Fruit fly (Drosophila melanogaster): ENCODE data around the gene CG12713.
A peak's percentile ranks its signal among the peaks of the same experiment; 100 is the strongest.

Gene CG12713

DNA sequence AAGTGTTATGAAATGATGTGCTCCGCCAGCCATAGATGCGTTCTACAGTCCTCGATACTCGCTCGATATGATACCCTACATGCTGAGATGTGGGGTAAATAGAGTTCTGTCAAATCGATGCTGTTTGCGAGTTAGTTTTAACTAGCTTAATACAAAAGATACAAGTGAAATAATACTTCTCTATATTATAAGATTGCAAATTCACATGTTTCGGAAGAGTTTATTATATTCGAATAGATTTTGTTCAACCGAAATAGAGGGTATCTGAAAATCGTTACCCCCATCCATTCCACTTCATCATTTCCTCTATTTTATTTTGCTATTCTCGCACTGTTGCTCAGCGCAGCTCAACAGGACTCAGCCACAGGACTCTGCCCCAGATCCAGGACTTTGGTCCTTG is 38.0 kb upstream of the CG12713 start (continued):
- TF ChIP-seq CG7786 (GFP tag; optimal IDR thresholded peaks at IDR 0.05): peak; percentile 26
- TF ChIP-seq dm (GFP tag; optimal IDR thresholded peaks at IDR 0.05): no peak
- TF ChIP-seq ash1 (GFP tag; optimal IDR thresholded peaks at IDR 0.05): no peak
- TF ChIP-seq bcd (GFP tag; optimal IDR thresholded peaks at IDR 0.05): peak; percentile 45
- TF ChIP-seq corto (GFP tag; optimal IDR thresholded peaks at IDR 0.05): no peak
- peak; percentile 25 for TF ChIP-seq Ssrp (tag; optimal IDR thresholded peaks at IDR 0.05)
- TF ChIP-seq Ets65A (GFP tag): peak; percentile 94
- TF ChIP-seq org-1 (GFP tag; optimal IDR thresholded peaks at IDR 0.05): peak; percentile 14
- no peak for TF ChIP-seq CTCF (GFP tag; optimal IDR thresholded peaks at IDR 0.05)
- no peak; the same call in 2 of the 3 replicates for TF ChIP-seq H15 (GFP tag; IDR thresholded peaks at IDR 0.05)
- TF ChIP-seq tio (GFP tag; optimal IDR thresholded peaks at IDR 0.05): peak; percentile 21
- TF ChIP-seq Mes4 (GFP tag; optimal IDR thresholded peaks at IDR 0.05): no peak
- TF ChIP-seq CG10267 (tag; optimal IDR thresholded peaks at IDR 0.05): peak; percentile 39
- TF ChIP-seq CG17912 (GFP tag; optimal IDR thresholded peaks at IDR 0.05): no peak
- TF ChIP-seq CG17186 (GFP tag; optimal IDR thresholded peaks at IDR 0.05): no peak
- TF ChIP-seq CG16779 (GFP tag; IDR thresholded peaks at IDR 0.05): no peak
- no peak for TF ChIP-seq sc (optimal IDR thresholded peaks at IDR 0.05)
- peak; percentile 32 for TF ChIP-seq sc (GFP tag; optimal IDR thresholded peaks at IDR 0.05)
- TF ChIP-seq CG6272 (GFP tag; IDR thresholded peaks at IDR 0.05): no peak
- TF ChIP-seq E2f1 (GFP tag; IDR thresholded peaks at IDR 0.05): no peak
- peak; percentile 27 for TF ChIP-seq sens (GFP tag)
- TF ChIP-seq Adf1 (GFP tag; IDR thresholded peaks at IDR 0.05): no peak
- no peak for TF ChIP-seq CG8290 (GFP tag; optimal IDR thresholded peaks at IDR 0.05)
- peak in 1 of 2 experiments; percentile 26 for TF ChIP-seq CG8290 (tag; optimal IDR thresholded peaks at IDR 0.05)
- no peak for TF ChIP-seq cas (GFP tag; IDR thresholded peaks at IDR 0.05)
- TF ChIP-seq NC2β (GFP tag; optimal IDR thresholded peaks at IDR 0.05): peak; percentile 7
- no peak for TF ChIP-seq Max (GFP tag; optimal IDR thresholded peaks at IDR 0.05)
- no peak for TF ChIP-seq CG12299 (tag; optimal IDR thresholded peaks at IDR 0.05)
- TF ChIP-seq Aef1 (GFP tag; IDR thresholded peaks at IDR 0.05): no peak
- no peak for TF ChIP-seq Dll (GFP tag; IDR thresholded peaks at IDR 0.05; ENCODE audit: partially characterized antibody)
- 0 out of 3 replicates have a peak, but pooled peaks have one; percentile 36 for TF ChIP-seq Dbx (GFP tag; IDR thresholded peaks at IDR 0.05)
- no peak for TF ChIP-seq CG7745 (tag; optimal IDR thresholded peaks at IDR 0.05)
- no peak for TF ChIP-seq CG11093 (GFP tag; IDR thresholded peaks at IDR 0.05)
- peak; percentile 29 for TF ChIP-seq Hmr (GFP tag; optimal IDR thresholded peaks at IDR 0.05)
- no peak for TF ChIP-seq ab (GFP tag; optimal IDR thresholded peaks at IDR 0.05)
- TF ChIP-seq Hsf (GFP tag; optimal IDR thresholded peaks at IDR 0.05): peak; percentile 46
- TF ChIP-seq Camta (GFP tag; optimal IDR thresholded peaks at IDR 0.05): no peak
- no peak for TF ChIP-seq Nf-YC (tag; optimal IDR thresholded peaks at IDR 0.05)
- no peak for TF ChIP-seq CG18619 (GFP tag; optimal IDR thresholded peaks at IDR 0.05)
- TF ChIP-seq psq (GFP tag; optimal IDR thresholded peaks at IDR 0.05): no peak
- TF ChIP-seq cato (GFP tag; optimal IDR thresholded peaks at IDR 0.05; ENCODE audit: borderline replicate concordance): no peak
- no peak for TF ChIP-seq CG31388 (GFP tag; optimal IDR thresholded peaks at IDR 0.05)
- TF ChIP-seq z (GFP tag; IDR thresholded peaks at IDR 0.05): no peak
- no peak for TF ChIP-seq CG3281 (GFP tag; optimal IDR thresholded peaks at IDR 0.05)
- TF ChIP-seq CG1529 (GFP tag; optimal IDR thresholded peaks at IDR 0.05): peak; percentile 13
- no peak for TF ChIP-seq CG14667 (GFP tag; IDR thresholded peaks at IDR 0.05)
- no peak for TF ChIP-seq CG9437 (GFP tag; optimal IDR thresholded peaks at IDR 0.05)
- TF ChIP-seq CG2202 (tag; optimal IDR thresholded peaks at IDR 0.05): peak; percentile 35
- TF ChIP-seq CG11456 (GFP tag; IDR thresholded peaks at IDR 0.05): no peak
- peak; percentile 49; the same call in 1 of the 2 replicates for TF ChIP-seq Atf6 (GFP tag; IDR thresholded peaks at IDR 0.05)
- TF ChIP-seq CG12659 (GFP tag; optimal IDR thresholded peaks at IDR 0.05): no peak
- TF ChIP-seq CG4617 (GFP tag; optimal IDR thresholded peaks at IDR 0.05; ENCODE audit: borderline replicate concordance): no peak
- no peak for TF ChIP-seq prd (optimal IDR thresholded peaks at IDR 0.05)
- TF ChIP-seq prd (GFP tag; IDR thresholded peaks at IDR 0.05): peak; percentile 79

Measured in whole organism, embryonic.